Fruit fly (Drosophila melanogaster) whole organism, embryonic: Measurements from ENCODE around the gene wb.
A peak's percentile ranks its signal among the peaks of the same experiment; 100 is the strongest.

Experiments used
- ATbp ChIP-seq: fragments of 200-800 bp; sonication (Bioruptor generic); optimal IDR thresholded peaks from 2 replicates; lab custom pipeline; 2017; ENCODE audit warnings: missing biosample characterization, mild to moderate bottlenecking, missing genetic modification characterization, missing genetic modification reagents
- CG10654 ChIP-seq: fragments of 200-800 bp; sonication (Bioruptor generic); optimal IDR thresholded peaks from 2 replicates; lab custom pipeline; 2016; ENCODE audit warnings: missing biosample characterization, missing genetic modification characterization
- CG11456 ChIP-seq: fragments of 200-800 bp; sonication (Bioruptor generic); IDR thresholded peaks from 3 replicates; pipeline ENCODE4 v1.3.6; 2022; ENCODE audit warnings: missing biosample characterization, missing genetic modification characterization
- CG13287 ChIP-seq: fragments of 200-800 bp; sonication (Bioruptor generic); IDR thresholded peaks from 2 replicates; pipeline ENCODE4 v1.3.6; 2022; ENCODE audit warnings: missing biosample characterization, missing genetic modification characterization; ENCODE audit not compliant: partially characterized antibody
- CG14050 ChIP-seq: fragments of 200-800 bp; sonication (Bioruptor generic); IDR thresholded peaks from 3 replicates; pipeline ENCODE4 v1.3.6; 2022; ENCODE audit warnings: missing biosample characterization, missing genetic modification characterization
- CG14667 ChIP-seq: fragments of 200-800 bp; sonication (Bioruptor generic); IDR thresholded peaks from 2 replicates; pipeline ENCODE4 v1.3.6; 2022; ENCODE audit warnings: missing biosample characterization, missing genetic modification characterization
- CG1603 ChIP-seq: fragments of 200-800 bp; sonication (Bioruptor generic); optimal IDR thresholded peaks from 2 replicates; lab custom pipeline; 2019; ENCODE audit warnings: missing biosample characterization, mild to moderate bottlenecking, missing genetic modification characterization, moderate library complexity
- CG16813 ChIP-seq: fragments of 200-800 bp; sonication (Bioruptor generic); IDR thresholded peaks from 3 replicates; pipeline ENCODE4 v1.3.6; 2022; ENCODE audit warnings: missing biosample characterization, missing genetic modification characterization; ENCODE audit not compliant: partially characterized antibody
- CG17568 ChIP-seq: fragments of 200-800 bp; sonication (Bioruptor generic); optimal IDR thresholded peaks from 2 replicates; lab custom pipeline; 2018; ENCODE audit warnings: missing biosample characterization, mild to moderate bottlenecking, missing genetic modification characterization, moderate library complexity
- CG17829 ChIP-seq: fragments of 200-800 bp; optimal IDR thresholded peaks from 2 replicates; lab custom pipeline; 2019; ENCODE audit warnings: missing biosample characterization, mild to moderate bottlenecking, missing genetic modification characterization, moderate library complexity
- CG30431 ChIP-seq: fragments of 200-800 bp; sonication (Bioruptor generic); optimal IDR thresholded peaks from 2 replicates; lab custom pipeline; 2017; ENCODE audit warnings: missing biosample characterization, missing genetic modification characterization
- CG33557 ChIP-seq: fragments of 200-800 bp; sonication (Bioruptor generic); optimal IDR thresholded peaks from 2 replicates; lab custom pipeline; 2019; ENCODE audit warnings: missing biosample characterization, mild to moderate bottlenecking, missing genetic modification characterization, moderate library complexity
- CG4404 ChIP-seq: fragments of 200-800 bp; sonication (Bioruptor generic); IDR thresholded peaks from 2 replicates; pipeline ENCODE4 v1.3.6; 2022; ENCODE audit warnings: missing biosample characterization, missing genetic modification characterization
- CG5180 ChIP-seq: fragments of 200-800 bp; sonication (Bioruptor generic); optimal IDR thresholded peaks from 3 replicates; lab custom pipeline; 2017; ENCODE audit warnings: missing biosample characterization, missing genetic modification characterization, mild to moderate bottlenecking, moderate library complexity, missing genetic modification reagents
- CG5953 ChIP-seq: fragments of 200-800 bp; sonication (Bioruptor generic); IDR thresholded peaks from 2 replicates; pipeline ENCODE4 v1.3.6; 2022; ENCODE audit warnings: missing biosample characterization, missing genetic modification characterization
- CG6272 ChIP-seq: fragments of 200-800 bp; sonication (Bioruptor generic); IDR thresholded peaks from 2 replicates; pipeline ENCODE4 v1.3.6; 2022; ENCODE audit warnings: missing biosample characterization, missing genetic modification characterization
- CG6654 ChIP-seq: fragments of 200-800 bp; sonication (Bioruptor generic); optimal IDR thresholded peaks from 2 replicates; lab custom pipeline; 2017; ENCODE audit warnings: missing biosample characterization, mild to moderate bottlenecking, missing genetic modification characterization
- CG6765 ChIP-seq: fragments of 200-800 bp; sonication (Bioruptor generic); optimal IDR thresholded peaks from 3 replicates; lab custom pipeline; 2017; ENCODE audit warnings: missing biosample characterization, mild to moderate bottlenecking, missing genetic modification characterization
- CG6791 ChIP-seq: fragments of 200-800 bp; sonication (Bioruptor generic); IDR thresholded peaks from 3 replicates; pipeline ENCODE4 v1.3.6; 2022; ENCODE audit warnings: missing biosample characterization, missing genetic modification characterization; ENCODE audit not compliant: partially characterized antibody
- CG7271 ChIP-seq: fragments of 200-800 bp; sonication (Bioruptor generic); optimal IDR thresholded peaks from 2 replicates; lab custom pipeline; 2018; ENCODE audit warnings: missing biosample characterization, mild to moderate bottlenecking, missing genetic modification characterization, moderate library complexity
- CG7928 ChIP-seq: fragments of 200-800 bp; sonication (Bioruptor generic); optimal IDR thresholded peaks from 2 replicates; lab custom pipeline; 2017; ENCODE audit warnings: missing biosample characterization, mild to moderate bottlenecking, missing genetic modification characterization
- CG8944 ChIP-seq: fragments of 200-800 bp; sonication (Bioruptor generic); optimal IDR thresholded peaks from 3 replicates; lab custom pipeline; 2016; ENCODE audit warnings: missing biosample characterization, missing genetic modification characterization
- CG9609 ChIP-seq: fragments of 200-800 bp; sonication (Bioruptor generic); optimal IDR thresholded peaks from 3 replicates; lab custom pipeline; 2016; ENCODE audit warnings: missing biosample characterization, missing genetic modification characterization
- CG9797 ChIP-seq: fragments of 200-800 bp; sonication (Bioruptor generic); optimal IDR thresholded peaks from 3 replicates; lab custom pipeline; 2018; ENCODE audit warnings: missing biosample characterization, mild to moderate bottlenecking, missing genetic modification characterization
- CG9876 ChIP-seq: fragments of 200-800 bp; sonication (Bioruptor generic); optimal IDR thresholded peaks from 2 replicates; lab custom pipeline; 2016; ENCODE audit warnings: missing biosample characterization, missing genetic modification characterization
- Chrac-16 ChIP-seq: fragments of 200-800 bp; sonication (Bioruptor generic); optimal IDR thresholded peaks from 3 replicates; lab custom pipeline; 2016; ENCODE audit warnings: missing biosample characterization, missing genetic modification characterization
- Deaf1 ChIP-seq: fragments of 200-800 bp; optimal IDR thresholded peaks from 3 replicates; lab custom pipeline; 2019; ENCODE audit warnings: missing biosample characterization, mild to moderate bottlenecking, missing genetic modification characterization, moderate library complexity
- Elba2 ChIP-seq: fragments of 200-800 bp; sonication (Bioruptor generic); optimal IDR thresholded peaks from 3 replicates; lab custom pipeline; 2016; ENCODE audit warnings: missing biosample characterization, missing genetic modification characterization
- Ets65A ChIP-seq: fragments of 200-800 bp; sonication (Bioruptor generic); peaks from one replicate; lab custom pipeline; 2016; ENCODE audit warnings: missing biosample characterization, missing genetic modification characterization
- Fer1 ChIP-seq: fragments of 200-800 bp; sonication (Bioruptor generic); optimal IDR thresholded peaks from 2 replicates; lab custom pipeline; 2017; ENCODE audit warnings: missing biosample characterization, mild to moderate bottlenecking, missing genetic modification characterization
- HLH54F ChIP-seq: fragments of 200-800 bp; sonication (Bioruptor generic); optimal IDR thresholded peaks from 3 replicates; lab custom pipeline; 2016; ENCODE audit warnings: missing biosample characterization, missing genetic modification characterization
- Ptx1 ChIP-seq: fragments of 200-800 bp; sonication (Bioruptor generic); IDR thresholded peaks from 2 replicates; pipeline ENCODE4 v1.3.6; 2022; ENCODE audit warnings: missing biosample characterization, missing genetic modification characterization
- Taf1 ChIP-seq: fragments of 200-800 bp; sonication (Bioruptor generic); IDR thresholded peaks from 2 replicates; pipeline ENCODE4 v1.3.6; 2022; ENCODE audit warnings: missing biosample characterization, missing genetic modification characterization
- ara ChIP-seq: fragments of 200-800 bp; sonication (Bioruptor generic); IDR thresholded peaks from 2 replicates; pipeline ENCODE4 v1.3.6; 2022; ENCODE audit warnings: missing biosample characterization, missing genetic modification characterization
- ash1 ChIP-seq: fragments of 200-800 bp; sonication (Bioruptor generic); optimal IDR thresholded peaks from 2 replicates; lab custom pipeline; 2018; ENCODE audit warnings: missing biosample characterization, mild to moderate bottlenecking, missing genetic modification characterization
- bbx ChIP-seq: fragments of 200-800 bp; sonication (Bioruptor generic); IDR thresholded peaks from 2 replicates; pipeline ENCODE4 v1.3.6; 2022; ENCODE audit warnings: missing biosample characterization, missing genetic modification characterization; ENCODE audit not compliant: partially characterized antibody
- btn ChIP-seq: fragments of 200-800 bp; sonication (Bioruptor generic); optimal IDR thresholded peaks from 2 replicates; lab custom pipeline; 2016; ENCODE audit warnings: missing biosample characterization, missing genetic modification characterization
- cg ChIP-seq: fragments of 200-800 bp; sonication (Bioruptor generic); optimal IDR thresholded peaks from 3 replicates; lab custom pipeline; 2019; ENCODE audit warnings: missing biosample characterization, mild to moderate bottlenecking, missing genetic modification characterization, moderate library complexity
- chn ChIP-seq: fragments of 200-800 bp; sonication (Bioruptor generic); optimal IDR thresholded peaks from 2 replicates; lab custom pipeline; 2016; ENCODE audit warnings: missing biosample characterization, missing genetic modification characterization
- dati ChIP-seq: fragments of 200-800 bp; sonication (Bioruptor generic); IDR thresholded peaks from 2 replicates; pipeline ENCODE4 v1.3.6; 2022; ENCODE audit warnings: missing biosample characterization, missing genetic modification characterization
- dysf ChIP-seq: fragments of 200-800 bp; sonication (Bioruptor generic); IDR thresholded peaks from 3 replicates; pipeline ENCODE4 v1.3.6; 2022; ENCODE audit warnings: missing biosample characterization, missing genetic modification characterization
- lab ChIP-seq: fragments of 200-800 bp; sonication (Bioruptor generic); optimal IDR thresholded peaks from 3 replicates; lab custom pipeline; 2017; ENCODE audit warnings: missing biosample characterization, missing genetic modification characterization, mild to moderate bottlenecking, moderate library complexity, missing genetic modification reagents
- lbe ChIP-seq: fragments of 200-800 bp; sonication (Bioruptor generic); optimal IDR thresholded peaks from 2 replicates; lab custom pipeline; 2016; ENCODE audit warnings: missing biosample characterization, mild to moderate bottlenecking, missing genetic modification characterization
- lilli ChIP-seq: fragments of 200-800 bp; sonication (Bioruptor generic); optimal IDR thresholded peaks from 3 replicates; lab custom pipeline; 2016; ENCODE audit warnings: missing biosample characterization, missing genetic modification characterization
- org-1 ChIP-seq: fragments of 200-800 bp; sonication (Bioruptor generic); optimal IDR thresholded peaks from 2 replicates; lab custom pipeline; 2017; ENCODE audit warnings: missing biosample characterization, missing genetic modification characterization
- otp ChIP-seq: fragments of 200-800 bp; sonication (Bioruptor generic); IDR thresholded peaks from 3 replicates; pipeline ENCODE4, ENCODE4 v1.3.6; 2022; ENCODE audit warnings: missing biosample characterization, missing genetic modification characterization
- pfk ChIP-seq: fragments of 200-800 bp; sonication (Bioruptor generic); optimal IDR thresholded peaks from 2 replicates; lab custom pipeline; 2018; ENCODE audit warnings: missing biosample characterization, mild to moderate bottlenecking, missing genetic modification characterization, moderate library complexity
- scrt ChIP-seq: fragments of 200-800 bp; sonication (Bioruptor generic); optimal IDR thresholded peaks from 2 replicates; lab custom pipeline; 2018; ENCODE audit warnings: missing biosample characterization, mild to moderate bottlenecking, missing genetic modification characterization, moderate library complexity
- sens-2 ChIP-seq: fragments of 200-800 bp; sonication (Bioruptor generic); IDR thresholded peaks from 2 replicates; pipeline ENCODE4 v1.3.6; 2022; ENCODE audit warnings: missing biosample characterization, missing genetic modification characterization
- ttk ChIP-seq: fragments of 200-800 bp; sonication (Bioruptor generic); IDR thresholded peaks from 2 replicates; pipeline ENCODE4 v2.1.2; 2022; ENCODE audit warnings: missing biosample characterization, missing genetic modification characterization
- tx ChIP-seq: fragments of 200-800 bp; sonication (Bioruptor generic); optimal IDR thresholded peaks from 2 replicates; lab custom pipeline; 2016; ENCODE audit warnings: missing biosample characterization, missing genetic modification characterization
- wdn ChIP-seq: fragments of 200-800 bp; sonication (Bioruptor generic); IDR thresholded peaks from 2 replicates; pipeline ENCODE4 v1.3.6; 2022; ENCODE audit warnings: missing biosample characterization, missing genetic modification characterization

Gene wb

DNA sequence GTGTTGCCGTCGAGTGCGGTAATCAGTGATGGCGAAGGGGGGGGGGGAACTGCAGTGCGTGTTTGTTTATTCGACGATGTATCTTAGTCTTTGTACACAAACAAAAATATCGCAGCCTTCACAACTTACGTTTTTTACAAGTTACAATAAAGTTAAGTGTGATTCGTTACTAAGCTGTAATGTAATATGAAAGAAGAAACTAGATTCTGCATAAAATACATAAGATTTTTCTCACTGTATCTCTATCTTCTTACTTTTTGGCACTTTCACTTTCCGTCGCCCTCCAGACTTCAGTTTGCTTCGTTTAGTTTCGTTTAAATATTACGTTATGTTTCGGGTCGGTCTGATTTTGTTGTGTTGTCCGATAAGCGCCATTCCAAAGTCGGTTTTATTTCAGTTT is 17.3 kb upstream of the wb start (continued):
- TF ChIP-seq HLH54F (GFP tag; lab: Kevin White, UChicago) (no peak), Fer1 (GFP tag; lab: Kevin White, UChicago) (no peak), Chrac-16 (GFP tag; lab: Kevin White, UChicago) (peak; percentile 38), CG11456 (GFP tag; lab: Robert Waterston, UW) (no peak), CG6654 (GFP tag; lab: Kevin White, UChicago) (no peak), Ptx1 (GFP tag; lab: Robert Waterston, UW) (peak; percentile 57), chn (peak; percentile 23), CG9797 (GFP tag; lab: Kevin White, UChicago) (no peak), org-1 (GFP tag; lab: Kevin White, UChicago) (peak; percentile 58), CG17829 (tag; lab: Kevin White, UChicago) (peak; percentile 16), ara (GFP tag; lab: Robert Waterston, UW) (peak; percentile 60), scrt (GFP tag; lab: Kevin White, UChicago) (no peak), bbx (GFP tag; lab: Robert Waterston, UW) (no peak), ttk (GFP tag; lab: Robert Waterston, UW) (peak; percentile 70), CG14667 (GFP tag; lab: Robert Waterston, UW) (no peak), CG13287 (GFP tag; lab: Robert Waterston, UW) (no peak), ATbp (GFP tag; lab: Kevin White, UChicago) (peak; percentile 89), Taf1 (GFP tag; lab: Robert Waterston, UW) (no peak), lab (peak; percentile 14), Ets65A (GFP tag; lab: Kevin White, UChicago) (no peak), CG8944 (GFP tag; lab: Kevin White, UChicago) (peak; percentile 32), btn (GFP tag; lab: Kevin White, UChicago) (no peak), dati (GFP tag; lab: Robert Waterston, UW) (peak; percentile 69), CG10654 (GFP tag; lab: Kevin White, UChicago) (no peak), CG5180 (no peak), Deaf1 (peak; percentile 52), dysf (GFP tag; lab: Robert Waterston, UW) (peak; percentile 49; the same call in 1 of the 3 replicates), CG30431 (GFP tag; lab: Kevin White, UChicago) (peak; percentile 25), CG1603 (tag; lab: Kevin White, UChicago) (peak; percentile 84), CG6272 (GFP tag; lab: Robert Waterston, UW) (no peak), otp (GFP tag; lab: Robert Waterston, UW) (peak; percentile 72; the same call in 1 of the 3 replicates), sens-2 (peak; percentile 58; the same call in 1 of the 2 replicates), CG9876 (GFP tag; lab: Kevin White, UChicago) (no peak), CG17568 (GFP tag; lab: Kevin White, UChicago) (no peak), CG7928 (GFP tag; lab: Kevin White, UChicago) (no peak), CG4404 (GFP tag; lab: Robert Waterston, UW) (no peak), wdn (no peak), CG33557 (peak; percentile 45), ash1 (no peak), CG7271 (tag; lab: Kevin White, UChicago) (no peak), CG6765 (no peak), lilli (no peak), Elba2 (GFP tag; lab: Kevin White, UChicago) (no peak), CG16813 (GFP tag; lab: Robert Waterston, UW) (no peak), tx (peak; percentile 3), cg (GFP tag; lab: Kevin White, UChicago) (no peak), lbe (no peak), pfk (GFP tag; lab: Kevin White, UChicago) (no peak), CG14050 (GFP tag; lab: Robert Waterston, UW) (peak; percentile 53; the same call in 2 of the 3 replicates), CG9609 (GFP tag; lab: Kevin White, UChicago) (peak; percentile 17), CG5953 (GFP tag; lab: Robert Waterston, UW) (peak; percentile 55; the same call in 1 of the 2 replicates), CG6791 (GFP tag; lab: Robert Waterston, UW) (no peak)
